Worm (Caenorhabditis elegans) whole organism, L4 larva: ENCODE data around the gene C45G9.4.

Experiments used
- F26F4.8 ChIP-seq: fragments of 200-800 bp; sonication (Bioruptor generic); conservative IDR thresholded peaks from 2 replicates; pipeline ENCODE4 v1.3.6; 2022; ENCODE audit warnings: missing genetic modification characterization, missing compliant biosample characterization
- F44E2.7 ChIP-seq: fragments of 200-800 bp; sonication (Bioruptor generic); IDR thresholded peaks from 2 replicates; pipeline ENCODE4 v2.1.2; 2022; ENCODE audit warnings: missing genetic modification characterization, missing compliant biosample characterization
- R02D3.7 ChIP-seq: fragments of 150-350 bp; sonication (generic microtip); optimal IDR thresholded peaks from 3 replicates; lab custom pipeline; 2014; ENCODE audit warnings: missing biosample characterization, missing genetic modification characterization
- Y75B8A.6 ChIP-seq: fragments of 200-800 bp; sonication (Bioruptor generic); IDR thresholded peaks from 2 replicates; pipeline ENCODE4 v1.3.6; 2022; ENCODE audit warnings: missing genetic modification reagents, missing genetic modification characterization, missing compliant biosample characterization
- ZK546.5 ChIP-seq, 2 experiments: sonication (generic microtip); optimal IDR thresholded peaks; 2 replicates each; lab custom pipeline; 2017; ENCODE audit warnings: missing biosample characterization in 2 of 2, missing genetic modification characterization in 2 of 2
- arid-1 ChIP-seq: fragments of 200-800 bp; sonication (Bioruptor generic); conservative IDR thresholded peaks from 2 replicates; pipeline ENCODE4 v1.3.6; 2022; ENCODE audit warnings: missing genetic modification reagents, missing genetic modification characterization, missing compliant biosample characterization
- ceh-32 ChIP-seq: sonication (generic microtip); optimal IDR thresholded peaks from 2 replicates; lab custom pipeline; 2016; ENCODE audit warnings: mild to moderate bottlenecking, missing genetic modification characterization, missing compliant biosample characterization; ENCODE audit not compliant: poor library complexity
- ces-1 ChIP-seq: fragments of 150-350 bp; sonication (generic microtip); optimal IDR thresholded peaks from 4 replicates; lab custom pipeline; 2014; ENCODE audit warnings: missing biosample characterization, missing genetic modification reagents, missing genetic modification characterization
- cey-2 ChIP-seq: sonication (generic microtip); optimal IDR thresholded peaks from 3 replicates; lab custom pipeline; 2017; ENCODE audit warnings: missing genetic modification characterization, mild to moderate bottlenecking, missing compliant biosample characterization, antibody characterized with exemption, borderline replicate concordance; ENCODE audit not compliant: insufficient read depth
- daf-12 ChIP-seq: fragments of 150-350 bp; optimal IDR thresholded peaks from 2 replicates; lab custom pipeline; 2014; ENCODE audit warnings: missing biosample characterization, missing genetic modification reagents, missing genetic modification characterization
- daf-16 ChIP-seq, 3 experiments: sonication (generic microtip); optimal IDR thresholded peaks; 2 replicates each; lab custom pipeline; 2016 to 2017; ENCODE audit warnings: missing genetic modification characterization in 3 of 3, missing genetic modification reagents in 3 of 3, mild to moderate bottlenecking in 2 of 3, missing compliant biosample characterization in 2 of 3, missing biosample characterization in 1 of 3, moderate library complexity in 1 of 3
- daf-19 ChIP-seq: fragments of 200-800 bp; sonication (Bioruptor generic); conservative IDR thresholded peaks from 2 replicates; pipeline ENCODE4 v1.3.6; 2022; ENCODE audit warnings: missing genetic modification characterization, missing compliant biosample characterization
- daf-8 ChIP-seq: fragments of 200-800 bp; sonication (Bioruptor generic); IDR thresholded peaks from 2 replicates; pipeline ENCODE4 v1.3.6; 2022; ENCODE audit warnings: missing genetic modification characterization, missing compliant biosample characterization
- dmd-6 ChIP-seq: fragments of 200-800 bp; sonication (Bioruptor generic); IDR thresholded peaks from 2 replicates; pipeline ENCODE4 v1.3.6; 2022; ENCODE audit warnings: missing genetic modification reagents, missing genetic modification characterization, missing compliant biosample characterization
- dve-1 ChIP-seq: sonication (generic microtip); optimal IDR thresholded peaks from 2 replicates; lab custom pipeline; 2017; ENCODE audit warnings: antibody characterized with exemption, mild to moderate bottlenecking, missing genetic modification characterization, missing compliant biosample characterization; ENCODE audit not compliant: insufficient read depth
- hlh-11 ChIP-seq: fragments of 200-800 bp; sonication (Bioruptor generic); optimal IDR thresholded peaks from 2 replicates; lab custom pipeline; 2018; ENCODE audit warnings: mild to moderate bottlenecking, missing genetic modification characterization, missing compliant biosample characterization
- hlh-30 ChIP-seq: sonication (generic microtip); optimal IDR thresholded peaks from 2 replicates; lab custom pipeline; 2017; ENCODE audit warnings: antibody characterized with exemption, mild to moderate bottlenecking, missing genetic modification characterization, missing compliant biosample characterization; ENCODE audit not compliant: insufficient read depth
- lin-38 ChIP-seq: fragments of 200-800 bp; sonication (Bioruptor generic); IDR thresholded peaks from 2 replicates; pipeline ENCODE4 v1.3.6; 2022; ENCODE audit warnings: missing genetic modification reagents, missing genetic modification characterization, missing compliant biosample characterization
- lin-39 ChIP-seq: fragments of 150-350 bp; optimal IDR thresholded peaks from 2 replicates; lab custom pipeline; 2014; ENCODE audit warnings: missing biosample characterization, missing genetic modification reagents, missing genetic modification characterization
- madf-9 ChIP-seq: fragments of 200-800 bp; sonication (Bioruptor generic); conservative IDR thresholded peaks from 2 replicates; pipeline ENCODE4 v1.3.6; 2022; ENCODE audit warnings: missing genetic modification reagents, missing genetic modification characterization, missing compliant biosample characterization
- mdl-1 ChIP-seq, 2 experiments: fragments of 150-350 bp in 1 of 2; sonication (generic microtip) in 1 of 2; optimal IDR thresholded peaks; 2 replicates each; lab custom pipeline; 2014 to 2017; ENCODE audit warnings: missing biosample characterization in 2 of 2, missing genetic modification characterization in 2 of 2
- mdt-29 ChIP-seq: fragments of 200-800 bp; sonication (Bioruptor generic); IDR thresholded peaks from 2 replicates; pipeline ENCODE4 v1.3.6; 2022; ENCODE audit warnings: missing genetic modification reagents, missing genetic modification characterization, missing compliant biosample characterization
- mes-2 ChIP-seq: sonication (generic microtip); optimal IDR thresholded peaks from 2 replicates; lab custom pipeline; 2016; ENCODE audit warnings: missing genotype, mild to moderate bottlenecking, missing genetic modification characterization, missing compliant biosample characterization; ENCODE audit not compliant: poor library complexity, severe bottlenecking
- mxl-2 ChIP-seq: fragments of 200-800 bp; sonication (Bioruptor generic); conservative IDR thresholded peaks from 2 replicates; pipeline ENCODE4 v1.3.6; 2022; ENCODE audit warnings: missing genetic modification reagents, missing genetic modification characterization, missing compliant biosample characterization
- nhr-10 ChIP-seq: fragments of 150-350 bp; optimal IDR thresholded peaks from 2 replicates; lab custom pipeline; 2014; ENCODE audit warnings: missing biosample characterization, missing genetic modification characterization
- nhr-102 ChIP-seq: sonication (generic microtip); optimal IDR thresholded peaks from 2 replicates; lab custom pipeline; 2016; ENCODE audit warnings: mild to moderate bottlenecking, missing genetic modification characterization, moderate library complexity, missing compliant biosample characterization
- nhr-11 ChIP-seq: fragments of 150-350 bp; optimal IDR thresholded peaks from 2 replicates; lab custom pipeline; 2014; ENCODE audit warnings: missing biosample characterization, missing genetic modification characterization
- nhr-28 ChIP-seq: fragments of 150-350 bp; optimal IDR thresholded peaks from 2 replicates; lab custom pipeline; 2014; ENCODE audit warnings: missing biosample characterization, missing genetic modification characterization
- nhr-41 ChIP-seq: fragments of 200-800 bp; sonication (Bioruptor generic); IDR thresholded peaks from 2 replicates; pipeline ENCODE4 v1.3.6; 2022; ENCODE audit warnings: missing genetic modification reagents, missing genetic modification characterization, missing compliant biosample characterization
- nhr-48 ChIP-seq: sonication (generic microtip); optimal IDR thresholded peaks from 2 replicates; lab custom pipeline; 2016; ENCODE audit warnings: mild to moderate bottlenecking, missing genetic modification characterization, missing compliant biosample characterization
- nhr-76 ChIP-seq: fragments of 150-350 bp; optimal IDR thresholded peaks from 2 replicates; lab custom pipeline; 2014; ENCODE audit warnings: missing biosample characterization, missing genetic modification characterization
- pqm-1 ChIP-seq: sonication (generic microtip); optimal IDR thresholded peaks from 2 replicates; lab custom pipeline; 2017; ENCODE audit warnings: missing biosample characterization, missing genetic modification characterization
- saeg-2 ChIP-seq: fragments of 200-800 bp; sonication (Bioruptor generic); IDR thresholded peaks from 2 replicates; pipeline ENCODE4 v1.3.6; 2022; ENCODE audit warnings: missing genetic modification reagents, missing genetic modification characterization, missing compliant biosample characterization
- skn-1 ChIP-seq: fragments of 150-350 bp; optimal IDR thresholded peaks from 2 replicates; lab custom pipeline; 2014; ENCODE audit warnings: missing biosample characterization, missing genetic modification characterization
- spr-1 ChIP-seq: sonication (generic microtip); optimal IDR thresholded peaks from 2 replicates; lab custom pipeline; 2016; ENCODE audit warnings: mild to moderate bottlenecking, missing genetic modification characterization, missing compliant biosample characterization
- tag-97 ChIP-seq: fragments of 200-800 bp; sonication (Bioruptor generic); IDR thresholded peaks from 2 replicates; pipeline ENCODE4 v1.3.6; 2022; ENCODE audit warnings: missing genetic modification characterization, missing compliant biosample characterization
- unc-130 ChIP-seq: sonication (generic microtip); optimal IDR thresholded peaks from 2 replicates; lab custom pipeline; 2016; ENCODE audit warnings: missing genetic modification reagents, missing genetic modification characterization, missing compliant biosample characterization
- unc-39 ChIP-seq: sonication (generic microtip); optimal IDR thresholded peaks from 2 replicates; lab custom pipeline; 2017; ENCODE audit warnings: missing biosample characterization, missing genetic modification characterization
- unc-62 ChIP-seq, 3 experiments: fragments of 150-350 bp in 1 of 3; sonication (generic microtip); optimal IDR thresholded peaks in 2 of 3; peaks in 1 of 3; 1 replicate in 1 of 3; 2 replicates in 2 of 3; lab custom pipeline; 2014 to 2017; ENCODE audit warnings: missing biosample characterization in 3 of 3, missing genetic modification characterization in 3 of 3, missing genetic modification reagents in 3 of 3, missing genotype in 1 of 3
- vab-7 ChIP-seq: fragments of 200-800 bp; sonication (Bioruptor generic); IDR thresholded peaks from 2 replicates; pipeline ENCODE4 v1.3.6; 2022; ENCODE audit warnings: missing genetic modification reagents, missing genetic modification characterization, missing compliant biosample characterization
- zfp-3 ChIP-seq: fragments of 200-800 bp; sonication (Bioruptor generic); conservative IDR thresholded peaks from 2 replicates; pipeline ENCODE4 v1.3.6; 2022; ENCODE audit warnings: missing genetic modification reagents, missing genetic modification characterization, missing compliant biosample characterization

The C45G9.4 gene

DNA sequence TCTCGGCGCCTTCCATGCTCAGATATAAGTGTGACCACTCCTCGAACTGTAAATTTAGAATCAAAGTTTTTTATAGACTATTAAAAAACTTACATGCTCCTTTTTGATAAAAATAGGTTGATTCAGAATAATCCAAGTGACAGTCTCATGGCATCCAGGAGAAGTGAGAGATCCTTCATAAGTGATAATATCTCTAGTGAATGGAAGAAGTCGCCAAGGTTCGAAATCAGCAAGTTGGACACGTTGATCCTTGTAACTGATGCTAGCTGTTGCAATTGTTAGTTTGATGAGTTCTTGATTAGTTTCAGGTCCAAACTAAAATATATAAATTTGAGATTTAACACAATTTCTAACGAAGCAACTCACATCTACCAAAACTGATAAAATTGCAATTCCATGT lies 20.8 kb downstream of the C45G9.4 start (continued):
- 0 out of 2 replicates have a peak, but pooled peaks have one; percentile 15 for TF ChIP-seq F44E2.7 (GFP tag; lab: Robert Waterston, UW)
- TF ChIP-seq lin-38 (GFP tag; lab: Robert Waterston, UW) = peak; percentile 51
- TF ChIP-seq arid-1 (GFP tag; lab: Robert Waterston, UW) = no peak
- no peak for TF ChIP-seq nhr-10 (tag; lab: Kevin White, UChicago)
- no peak for TF ChIP-seq mdt-29 (GFP tag; lab: Robert Waterston, UW)
- TF ChIP-seq dve-1 (tag; lab: Kevin White, UChicago) = peak; percentile 25
- peak; percentile 25 for TF ChIP-seq nhr-48 (tag; lab: Kevin White, UChicago)
- TF ChIP-seq daf-8 = no peak
- 0 out of 2 replicates have a peak, but pooled peaks have one; percentile 36 for TF ChIP-seq zfp-3 (GFP tag; lab: Robert Waterston, UW)
- TF ChIP-seq ces-1 (GFP tag; lab: Kevin White, UChicago) = no peak
- TF ChIP-seq daf-16 (GFP tag; optimal IDR thresholded peaks at IDR 0.05; lab: Kevin White, UChicago) = no peak
- peak; percentile 21 for TF ChIP-seq daf-16 (tag; optimal IDR thresholded peaks at IDR 0.05; lab: Kevin White, UChicago)
- TF ChIP-seq mes-2 = peak; percentile 17
- no peak for TF ChIP-seq daf-19
- no peak for TF ChIP-seq tag-97 (GFP tag; lab: Robert Waterston, UW)
- no peak for TF ChIP-seq vab-7
- no peak for TF ChIP-seq unc-39
- no peak for TF ChIP-seq cey-2 (tag; lab: Kevin White, UChicago)
- no peak for TF ChIP-seq nhr-76 (tag; lab: Kevin White, UChicago)
- no peak for TF ChIP-seq daf-12 (tag; lab: Kevin White, UChicago)
- TF ChIP-seq Y75B8A.6 (GFP tag; lab: Robert Waterston, UW) = no peak
- peak; percentile 0 for TF ChIP-seq spr-1
- no peak for TF ChIP-seq lin-39

DNA sequence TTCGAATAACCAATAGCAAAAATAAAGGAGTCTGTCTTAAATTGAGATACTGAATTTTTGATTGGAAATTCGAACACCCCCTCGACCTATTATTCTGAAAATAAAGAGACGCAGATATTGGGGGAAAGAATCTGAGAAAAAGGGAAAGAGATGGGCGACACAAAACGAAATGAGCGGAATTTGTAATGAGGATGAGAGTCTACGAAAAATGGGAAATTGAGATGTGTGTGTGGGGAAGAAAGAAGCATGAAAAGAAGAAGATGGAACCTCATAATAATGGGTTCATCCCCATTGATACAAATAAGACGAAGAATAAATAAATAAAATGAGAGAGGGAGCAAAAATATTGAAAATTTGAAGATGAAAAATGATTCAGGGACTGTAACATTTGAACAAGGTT lies 23.0 kb downstream of the C45G9.4 start, which contains the start of gene cah-1:
Gene cah-1 (minus strand): TSS at position 101 of the 400 bp plus-strand sequence.
- TF ChIP-seq hlh-30 (tag; lab: Kevin White, UChicago) (no peak), ceh-32 (tag; lab: Kevin White, UChicago) (no peak), F26F4.8 (GFP tag; lab: Robert Waterston, UW) (no peak), saeg-2 (GFP tag; lab: Robert Waterston, UW) (no peak), nhr-10 (tag; lab: Kevin White, UChicago) (no peak), pqm-1 (tag; lab: Kevin White, UChicago) (no peak), unc-130 (GFP tag; lab: Kevin White, UChicago) (no peak), R02D3.7 (no peak), mxl-2 (no peak), dmd-6 (GFP tag; lab: Robert Waterston, UW) (no peak), skn-1 (no peak)

DNA sequence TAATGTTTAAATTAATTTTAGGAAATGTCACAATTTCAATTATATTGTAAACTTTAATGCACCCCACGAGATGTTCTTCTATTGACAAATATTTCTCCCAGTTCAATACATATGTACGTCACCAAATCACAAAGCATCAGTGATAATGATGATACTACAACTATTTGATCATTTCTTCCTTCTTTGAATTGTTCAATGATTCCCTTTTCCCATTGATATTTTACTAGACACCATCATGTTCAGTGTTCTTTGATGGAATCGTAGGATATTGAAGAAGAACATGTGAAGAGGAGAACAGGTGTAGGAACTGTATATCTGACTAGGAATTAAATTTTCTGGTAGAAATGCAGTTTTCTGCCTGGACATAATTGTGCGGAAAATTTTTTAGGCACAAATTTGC lies 27.0 kb downstream of the C45G9.4 start:
- no peak for TF ChIP-seq madf-9
- TF ChIP-seq hlh-11 (tag; lab: Kevin White, UChicago) = peak; percentile 27
- TF ChIP-seq nhr-11 (tag; lab: Kevin White, UChicago) = no peak
- TF ChIP-seq nhr-28 (tag; lab: Kevin White, UChicago) = peak; percentile 44
- TF ChIP-seq unc-39 = no peak
- TF ChIP-seq unc-130 (GFP tag; lab: Kevin White, UChicago) = no peak
- TF ChIP-seq Y75B8A.6 (GFP tag; lab: Robert Waterston, UW) = no peak
- peak; percentile 20 for TF ChIP-seq hlh-30 (tag; lab: Kevin White, UChicago)
- no peak for TF ChIP-seq nhr-41 (GFP tag; lab: Robert Waterston, UW)
- TF ChIP-seq cey-2 (tag; lab: Kevin White, UChicago) = no peak
- peak; percentile 6 to 51 for TF ChIP-seq mdl-1 (tag; optimal IDR thresholded peaks at IDR 0.05; lab: Kevin White, UChicago)
- no peak for TF ChIP-seq vab-7
- TF ChIP-seq daf-8 = no peak
- TF ChIP-seq dmd-6 (GFP tag; lab: Robert Waterston, UW) = 0 out of 2 replicates have a peak, but pooled peaks have one; percentile 21
- TF ChIP-seq ZK546.5 (tag; optimal IDR thresholded peaks at IDR 0.05; lab: Kevin White, UChicago) = no peak
- peak; percentile 36 for TF ChIP-seq nhr-48 (tag; lab: Kevin White, UChicago)
- TF ChIP-seq unc-62 (GFP tag; optimal IDR thresholded peaks at IDR 0.05 in 1 of 2; lab: Kevin White, UChicago) = peak in 1 of 2 experiments; percentile 88
- no peak for TF ChIP-seq unc-62 (tag; optimal IDR thresholded peaks at IDR 0.05; lab: Kevin White, UChicago)
- no peak for TF ChIP-seq nhr-102 (tag; lab: Kevin White, UChicago)
- no peak for TF ChIP-seq daf-12 (tag; lab: Kevin White, UChicago)
